Fruit fly (Drosophila melanogaster): ENCODE data around the gene CG31715.

Gene CG31715

dm6 chr2L:10331066-10331847, 10.2 kb upstream of the CG31715 start, which contains the start of the genes Schip1 and Cox10:
TSS of gene Schip1 (minus strand) at chr2L:10331116.
TSS of gene Cox10 (plus strand) at chr2L:10331471.
- TF ChIP-seq Dif (GFP tag; optimal IDR thresholded peaks at IDR 0.05; ENCODE audit: partially characterized antibody) = no peak
- no peak for TF ChIP-seq woc (GFP tag; optimal IDR thresholded peaks at IDR 0.05)
- TF ChIP-seq HLH106 (tag; optimal IDR thresholded peaks at IDR 0.05) = no peak
- no peak for TF ChIP-seq Hnf4 (GFP tag; optimal IDR thresholded peaks at IDR 0.05)
- no peak for TF ChIP-seq Jra (GFP tag; optimal IDR thresholded peaks at IDR 0.05)
- no peak for TF ChIP-seq rgr (GFP tag; optimal IDR thresholded peaks at IDR 0.05)
- no peak for TF ChIP-seq pan (optimal IDR thresholded peaks at IDR 0.05)
- TF ChIP-seq foxo (GFP tag; optimal IDR thresholded peaks at IDR 0.05) = no peak
- no peak for TF ChIP-seq tai (GFP tag; optimal IDR thresholded peaks at IDR 0.05)
- TF ChIP-seq dl (GFP tag; optimal IDR thresholded peaks at IDR 0.05; ENCODE audit: insufficient read depth in 1 of 2, partially characterized antibody in 2 of 2) = no peak
- no peak for TF ChIP-seq lola (GFP tag; optimal IDR thresholded peaks at IDR 0.05)
- TF ChIP-seq N (GFP tag; optimal IDR thresholded peaks at IDR 0.05) = no peak
- no peak for TF ChIP-seq CrebA (GFP tag; optimal IDR thresholded peaks at IDR 0.05; ENCODE audit: borderline replicate concordance)

dm6 chr2L:10333091-10333991, 8.1 kb upstream of the CG31715 start, which contains the start of gene GATAd:
TSS of gene GATAd (plus strand) at chr2L:10333734.
- TF ChIP-seq brk (GFP tag; optimal IDR thresholded peaks at IDR 0.05) (peak; percentile 56), psq (GFP tag; optimal IDR thresholded peaks at IDR 0.05) (no peak), Vsx2 (GFP tag; optimal IDR thresholded peaks at IDR 0.05; ENCODE audit: partially characterized antibody) (no peak), ey (GFP tag; optimal IDR thresholded peaks at IDR 0.05) (no peak), woc (GFP tag; optimal IDR thresholded peaks at IDR 0.05) (peak; percentile 2), CrebA (GFP tag; optimal IDR thresholded peaks at IDR 0.05; ENCODE audit: borderline replicate concordance) (no peak), Dfd (GFP tag; optimal IDR thresholded peaks at IDR 0.05) (no peak), tai (GFP tag; optimal IDR thresholded peaks at IDR 0.05) (no peak), sv (GFP tag; optimal IDR thresholded peaks at IDR 0.05) (no peak), CG32264 (GFP tag; optimal IDR thresholded peaks at IDR 0.05) (no peak), Rel (GFP tag; optimal IDR thresholded peaks at IDR 0.05) (no peak), Rel (tag; optimal IDR thresholded peaks at IDR 0.05) (peak; percentile 35), lola (GFP tag; optimal IDR thresholded peaks at IDR 0.05) (no peak), dsf (GFP tag; optimal IDR thresholded peaks at IDR 0.05; ENCODE audit: borderline replicate concordance) (no peak), foxo (GFP tag; optimal IDR thresholded peaks at IDR 0.05) (no peak), h (GFP tag; optimal IDR thresholded peaks at IDR 0.05) (no peak), Abd-B (GFP tag; optimal IDR thresholded peaks at IDR 0.05) (no peak), Hnf4 (GFP tag; optimal IDR thresholded peaks at IDR 0.05) (no peak), Hr83 (GFP tag; optimal IDR thresholded peaks at IDR 0.05; ENCODE audit: poor library complexity, severe bottlenecking) (peak; percentile 50), Hr78 (GFP tag; optimal IDR thresholded peaks at IDR 0.05) (no peak), GATAd (GFP tag; optimal IDR thresholded peaks at IDR 0.05) (no peak), Mio (GFP tag; optimal IDR thresholded peaks at IDR 0.05) (no peak), Jra (GFP tag; optimal IDR thresholded peaks at IDR 0.05) (no peak), Myc (optimal IDR thresholded peaks at IDR 0.05) (peak; percentile 71), Dif (GFP tag; optimal IDR thresholded peaks at IDR 0.05; ENCODE audit: partially characterized antibody) (no peak)

dm6 chr2L:10334213-10334612, 7.2 kb upstream of the CG31715 start:
- TF ChIP-seq Dif (GFP tag; optimal IDR thresholded peaks at IDR 0.05; ENCODE audit: partially characterized antibody) (no peak), fru (GFP tag; optimal IDR thresholded peaks at IDR 0.05) (no peak), usp (GFP tag; optimal IDR thresholded peaks at IDR 0.05) (no peak), dsf (GFP tag; optimal IDR thresholded peaks at IDR 0.05; ENCODE audit: borderline replicate concordance) (no peak), dmrt93B (GFP tag; optimal IDR thresholded peaks at IDR 0.05) (no peak), Jra (GFP tag; optimal IDR thresholded peaks at IDR 0.05) (no peak), Sp1 (GFP tag; optimal IDR thresholded peaks at IDR 0.05) (no peak), dl (GFP tag; optimal IDR thresholded peaks at IDR 0.05; ENCODE audit: insufficient read depth in 1 of 2, partially characterized antibody in 2 of 2) (no peak), brk (GFP tag; optimal IDR thresholded peaks at IDR 0.05) (no peak), CG32264 (GFP tag; optimal IDR thresholded peaks at IDR 0.05) (no peak), Mio (GFP tag; optimal IDR thresholded peaks at IDR 0.05) (no peak)

Measured in whole organism, wandering third instar larva.